Fruit fly (Drosophila melanogaster): ENCODE data around the gene Cals.

Gene Cals

dm6 chr4:1064219-1064618 lies 58.9 kb downstream of the Cals start (continued):
- TF ChIP-seq tgo (GFP tag; IDR thresholded peaks at IDR 0.05): no peak
- no peak for TF ChIP-seq Oli (tag; optimal IDR thresholded peaks at IDR 0.05)
- TF ChIP-seq YL-1 (GFP tag; optimal IDR thresholded peaks at IDR 0.05): no peak
- TF ChIP-seq so (GFP tag; IDR thresholded peaks at IDR 0.05): no peak
- no peak for TF ChIP-seq HHEX (GFP tag; optimal IDR thresholded peaks at IDR 0.05)
- no peak for TF ChIP-seq CG8290 (GFP tag; optimal IDR thresholded peaks at IDR 0.05)
- TF ChIP-seq CG8290 (tag; optimal IDR thresholded peaks at IDR 0.05): no peak
- TF ChIP-seq CG7963 (GFP tag; IDR thresholded peaks at IDR 0.05; ENCODE audit: partially characterized antibody): no peak
- no peak for TF ChIP-seq nerfin-1 (tag; optimal IDR thresholded peaks at IDR 0.05)
- no peak for TF ChIP-seq crc (GFP tag; optimal IDR thresholded peaks at IDR 0.05)
- no peak for TF ChIP-seq CG11093 (GFP tag; IDR thresholded peaks at IDR 0.05)
- TF ChIP-seq Gsc (GFP tag; IDR thresholded peaks at IDR 0.05): no peak
- no peak for TF ChIP-seq CG16779 (GFP tag; IDR thresholded peaks at IDR 0.05)
- TF ChIP-seq dpn (GFP tag; optimal IDR thresholded peaks at IDR 0.05): no peak
- TF ChIP-seq CG12071 (GFP tag; optimal IDR thresholded peaks at IDR 0.05): no peak
- TF ChIP-seq CG6272 (GFP tag; IDR thresholded peaks at IDR 0.05): no peak
- no peak for TF ChIP-seq pan (optimal IDR thresholded peaks at IDR 0.05)
- TF ChIP-seq pan (GFP tag; optimal IDR thresholded peaks at IDR 0.05 in 1 of 2, IDR thresholded peaks at IDR 0.05 in 1 of 2): no peak
- TF ChIP-seq usp (GFP tag; optimal IDR thresholded peaks at IDR 0.05): no peak
- TF ChIP-seq Med (GFP tag): no peak
- TF ChIP-seq Mrtf (GFP tag; IDR thresholded peaks at IDR 0.05): no peak
- TF ChIP-seq CG8281 (tag; optimal IDR thresholded peaks at IDR 0.05): no peak
- TF ChIP-seq CG17385 (GFP tag; optimal IDR thresholded peaks at IDR 0.05): peak; percentile 10
- no peak for TF ChIP-seq ase (GFP tag; IDR thresholded peaks at IDR 0.05)
- no peak for TF ChIP-seq CG4617 (GFP tag; optimal IDR thresholded peaks at IDR 0.05; ENCODE audit: borderline replicate concordance)
- no peak for TF ChIP-seq CG2875 (GFP tag; optimal IDR thresholded peaks at IDR 0.05)
- TF ChIP-seq z (GFP tag; IDR thresholded peaks at IDR 0.05): no peak
- no peak for TF ChIP-seq CG18764 (GFP tag; optimal IDR thresholded peaks at IDR 0.05)
- TF ChIP-seq Fer2 (tag; optimal IDR thresholded peaks at IDR 0.05): no peak
- no peak for TF ChIP-seq caup (GFP tag; optimal IDR thresholded peaks at IDR 0.05; ENCODE audit: severe bottlenecking)
- no peak for TF ChIP-seq Dip2 (GFP tag; IDR thresholded peaks at IDR 0.05)
- TF ChIP-seq CG1233 (GFP tag; optimal IDR thresholded peaks at IDR 0.05): no peak
- TF ChIP-seq Hsf (GFP tag; optimal IDR thresholded peaks at IDR 0.05): no peak
- no peak for TF ChIP-seq unc-4 (GFP tag; IDR thresholded peaks at IDR 0.05; ENCODE audit: partially characterized antibody)
- TF ChIP-seq grn (GFP tag; optimal IDR thresholded peaks at IDR 0.05): no peak
- TF ChIP-seq CG14860 (GFP tag; IDR thresholded peaks at IDR 0.05; ENCODE audit: partially characterized antibody): no peak
- TF ChIP-seq D19A (tag; optimal IDR thresholded peaks at IDR 0.05): peak; percentile 44
- TF ChIP-seq NC2β (GFP tag; optimal IDR thresholded peaks at IDR 0.05): no peak
- no peak for TF ChIP-seq HmgZ (tag; optimal IDR thresholded peaks at IDR 0.05)
- no peak for TF ChIP-seq CG4854 (GFP tag; optimal IDR thresholded peaks at IDR 0.05)
- TF ChIP-seq fd102C (GFP tag; optimal IDR thresholded peaks at IDR 0.05): no peak
- no peak for TF ChIP-seq Jarid2 (GFP tag; optimal IDR thresholded peaks at IDR 0.05)
- peak; percentile 75 for TF ChIP-seq zf30C (GFP tag; optimal IDR thresholded peaks at IDR 0.05)
- TF ChIP-seq CG1529 (GFP tag; optimal IDR thresholded peaks at IDR 0.05): no peak
- TF ChIP-seq bbx (GFP tag; IDR thresholded peaks at IDR 0.05; ENCODE audit: partially characterized antibody): no peak
- TF ChIP-seq Spps (tag; optimal IDR thresholded peaks at IDR 0.05): no peak
- no peak for TF ChIP-seq CG32532 (GFP tag; IDR thresholded peaks at IDR 0.05)
- no peak for TF ChIP-seq CG17829 (tag; optimal IDR thresholded peaks at IDR 0.05)
- TF ChIP-seq CG8944 (GFP tag; optimal IDR thresholded peaks at IDR 0.05): no peak
- TF ChIP-seq CG15479 (GFP tag; optimal IDR thresholded peaks at IDR 0.05): no peak
- TF ChIP-seq Six4 (GFP tag; optimal IDR thresholded peaks at IDR 0.05): no peak
- TF ChIP-seq CG2129 (GFP tag; IDR thresholded peaks at IDR 0.05; ENCODE audit: partially characterized antibody): no peak
